Worm (Caenorhabditis elegans) whole organism, L1 larva: ENCODE measurements around the gene ahsa-1.

ENCODE experiments used
- C04F5.9 ChIP-seq: sonication (generic microtip); optimal IDR thresholded peaks from 2 replicates; lab custom pipeline; 2016; ENCODE audit warnings: missing genetic modification characterization, missing compliant biosample characterization
- F16B12.6 ChIP-seq: fragments of 150-350 bp; optimal IDR thresholded peaks from 2 replicates; lab custom pipeline; 2014; ENCODE audit warnings: missing biosample characterization, missing genetic modification characterization
- aha-1 ChIP-seq: fragments of 150-350 bp; optimal IDR thresholded peaks from 2 replicates; lab custom pipeline; 2014; ENCODE audit warnings: missing biosample characterization, missing genetic modification characterization
- alr-1 ChIP-seq: fragments of 200-800 bp; sonication (Bioruptor generic); optimal IDR thresholded peaks from 2 replicates; lab custom pipeline; 2018; ENCODE audit warnings: borderline replicate concordance, mild to moderate bottlenecking, missing genetic modification characterization, missing compliant biosample characterization
- aly-2 ChIP-seq: fragments of 150-350 bp; optimal IDR thresholded peaks from 2 replicates; lab custom pipeline; 2014; ENCODE audit warnings: missing biosample characterization, missing genetic modification characterization
- ceh-8 ChIP-seq: fragments of 200-800 bp; sonication (Bioruptor generic); optimal IDR thresholded peaks from 2 replicates; lab custom pipeline; 2018; ENCODE audit warnings: mild to moderate bottlenecking, missing genetic modification characterization, moderate library complexity, missing compliant biosample characterization
- ceh-88 ChIP-seq: fragments of 200-800 bp; sonication (Bioruptor generic); IDR thresholded peaks from 2 replicates; pipeline ENCODE4 v1.3.6; 2022; ENCODE audit warnings: missing genetic modification characterization, missing compliant biosample characterization
- ceh-90 ChIP-seq: sonication (generic microtip); optimal IDR thresholded peaks from 2 replicates; lab custom pipeline; 2016; ENCODE audit warnings: missing genetic modification characterization, missing compliant biosample characterization
- ces-1 ChIP-seq: fragments of 150-350 bp; optimal IDR thresholded peaks from 2 replicates; lab custom pipeline; 2014; ENCODE audit warnings: missing biosample characterization, missing genetic modification reagents, missing genetic modification characterization
- dpl-1 ChIP-seq, 3 experiments: fragments of 150-350 bp in 2 of 3; sonication (generic microtip) in 1 of 3; optimal IDR thresholded peaks; 2 replicates each; lab custom pipeline; 2014 to 2017; ENCODE audit warnings: missing biosample characterization in 3 of 3, missing genetic modification characterization in 3 of 3, missing genetic modification reagents in 3 of 3
- efl-1 ChIP-seq, 4 experiments: fragments of 150-350 bp; optimal IDR thresholded peaks in 3 of 4; peaks in 1 of 4; 1 replicate in 1 of 4; 2 replicates in 3 of 4; lab custom pipeline; 2014; ENCODE audit warnings: missing biosample characterization in 2 of 4, missing genetic modification characterization in 2 of 4, missing genetic modification reagents in 2 of 4
- efl-3 ChIP-seq: fragments of 200-800 bp; sonication (Bioruptor generic); optimal IDR thresholded peaks from 2 replicates; lab custom pipeline; 2018; ENCODE audit warnings: mild to moderate bottlenecking, missing genetic modification characterization, missing compliant biosample characterization
- fkh-4 ChIP-seq: sonication (generic microtip); optimal IDR thresholded peaks from 2 replicates; lab custom pipeline; 2016; ENCODE audit warnings: missing compliant biosample characterization, missing genetic modification characterization, borderline replicate concordance
- fkh-8 ChIP-seq: sonication (generic microtip); optimal IDR thresholded peaks from 2 replicates; lab custom pipeline; 2016; ENCODE audit warnings: mild to moderate bottlenecking, missing genetic modification characterization, missing compliant biosample characterization
- grh-1 ChIP-seq: fragments of 200-800 bp; sonication (Bioruptor generic); IDR thresholded peaks from 2 replicates; pipeline ENCODE4 v1.3.6; 2022; ENCODE audit warnings: missing genetic modification reagents, missing genetic modification characterization, missing compliant biosample characterization
- hlh-4 ChIP-seq: sonication (generic microtip); optimal IDR thresholded peaks from 2 replicates; lab custom pipeline; 2016; ENCODE audit warnings: mild to moderate bottlenecking, missing genetic modification characterization, missing compliant biosample characterization
- hpl-2 ChIP-seq: fragments of 150-350 bp; optimal IDR thresholded peaks from 2 replicates; lab custom pipeline; 2014; ENCODE audit warnings: missing biosample characterization, missing genetic modification reagents, missing genetic modification characterization
- lsy-2 ChIP-seq, 2 experiments: fragments of 150-350 bp; optimal IDR thresholded peaks; 2 replicates each; lab custom pipeline; 2014; ENCODE audit warnings: missing biosample characterization in 2 of 2, missing genetic modification characterization in 2 of 2
- mdl-1 ChIP-seq, 2 experiments: fragments of 150-350 bp; optimal IDR thresholded peaks; 2 replicates each; lab custom pipeline; 2014 to 2017; ENCODE audit warnings: missing biosample characterization in 2 of 2, missing genetic modification characterization in 2 of 2, inconsistent platforms in 1 of 2
- mef-2 ChIP-seq: fragments of 150-350 bp; optimal IDR thresholded peaks from 2 replicates; lab custom pipeline; 2014; ENCODE audit warnings: missing biosample characterization, missing genetic modification characterization
- nhr-12 ChIP-seq: sonication (generic microtip); optimal IDR thresholded peaks from 2 replicates; lab custom pipeline; 2017; ENCODE audit warnings: missing biosample characterization, missing genetic modification characterization
- nhr-237 ChIP-seq: fragments of 150-350 bp; optimal IDR thresholded peaks from 2 replicates; lab custom pipeline; 2014; ENCODE audit warnings: missing biosample characterization, missing genetic modification characterization
- nhr-84 ChIP-seq: sonication (generic microtip); optimal IDR thresholded peaks from 2 replicates; lab custom pipeline; 2017; ENCODE audit warnings: missing biosample characterization, missing genetic modification characterization
- nhr-85 ChIP-seq: sonication (generic microtip); peaks from one replicate; lab custom pipeline; 2016; ENCODE audit warnings: missing genetic modification characterization, inconsistent platforms, missing compliant biosample characterization
- nhr-90 ChIP-seq: sonication (generic microtip); optimal IDR thresholded peaks from 2 replicates; lab custom pipeline; 2016; ENCODE audit warnings: mild to moderate bottlenecking, missing genetic modification characterization, missing compliant biosample characterization; ENCODE audit not compliant: poor library complexity
- pag-3 ChIP-seq: sonication (generic microtip); optimal IDR thresholded peaks from 2 replicates; lab custom pipeline; 2017; ENCODE audit warnings: missing genetic modification characterization, mild to moderate bottlenecking, missing compliant biosample characterization, antibody characterized with exemption, borderline replicate concordance; ENCODE audit not compliant: insufficient read depth
- pqm-1 ChIP-seq: sonication (generic microtip); optimal IDR thresholded peaks from 3 replicates; lab custom pipeline; 2017; ENCODE audit warnings: missing biosample characterization, missing genetic modification characterization
- skn-1 ChIP-seq: fragments of 150-350 bp; optimal IDR thresholded peaks from 2 replicates; lab custom pipeline; 2014; ENCODE audit warnings: missing biosample characterization, missing genetic modification characterization
- snpc-4 ChIP-seq: fragments of 150-350 bp; optimal IDR thresholded peaks from 2 replicates; lab custom pipeline; 2014; ENCODE audit warnings: missing biosample characterization, missing genetic modification characterization
- sox-4 ChIP-seq: sonication (generic microtip); optimal IDR thresholded peaks from 2 replicates; lab custom pipeline; 2016; ENCODE audit warnings: missing genetic modification characterization, missing compliant biosample characterization
- unc-62 ChIP-seq: fragments of 150-350 bp; optimal IDR thresholded peaks from 2 replicates; lab custom pipeline; 2014; ENCODE audit warnings: missing biosample characterization, missing genetic modification reagents, missing genetic modification characterization
- unc-86 ChIP-seq: sonication (generic microtip); optimal IDR thresholded peaks from 2 replicates; lab custom pipeline; 2016; ENCODE audit warnings: missing genetic modification characterization, missing compliant biosample characterization
- vab-15 ChIP-seq: sonication (generic microtip); optimal IDR thresholded peaks from 2 replicates; lab custom pipeline; 2017; ENCODE audit warnings: missing genotype, mild to moderate bottlenecking, missing genetic modification characterization, missing compliant biosample characterization
- zag-1 ChIP-seq: fragments of 150-350 bp; optimal IDR thresholded peaks from 2 replicates; lab custom pipeline; 2014; ENCODE audit warnings: missing biosample characterization, missing genetic modification characterization
- zip-4 ChIP-seq: fragments of 200-800 bp; sonication (Bioruptor generic); optimal IDR thresholded peaks from 2 replicates; lab custom pipeline; 2018; ENCODE audit warnings: mild to moderate bottlenecking, missing genetic modification characterization, moderate library complexity, missing compliant biosample characterization
- ztf-11 ChIP-seq, 2 experiments: sonication (generic microtip); optimal IDR thresholded peaks; 2 replicates each; lab custom pipeline; 2016 to 2017; ENCODE audit warnings: missing genetic modification characterization in 2 of 2, missing biosample characterization in 1 of 2, missing compliant biosample characterization in 1 of 2
- ztf-4 ChIP-seq: fragments of 150-350 bp; optimal IDR thresholded peaks from 2 replicates; lab custom pipeline; 2014; ENCODE audit warnings: missing biosample characterization, missing genetic modification characterization

ahsa-1 gene

ce11 chrV:15058965-15059364 lies 26.2 kb downstream of the ahsa-1 start (continued):
- TF ChIP-seq efl-3 (GFP tag; lab: Kevin White, UChicago), result no peak
- no peak for TF ChIP-seq aly-2 (tag; lab: Kevin White, UChicago)
- no peak for TF ChIP-seq hpl-2 (GFP tag; lab: Kevin White, UChicago)

DNA sequence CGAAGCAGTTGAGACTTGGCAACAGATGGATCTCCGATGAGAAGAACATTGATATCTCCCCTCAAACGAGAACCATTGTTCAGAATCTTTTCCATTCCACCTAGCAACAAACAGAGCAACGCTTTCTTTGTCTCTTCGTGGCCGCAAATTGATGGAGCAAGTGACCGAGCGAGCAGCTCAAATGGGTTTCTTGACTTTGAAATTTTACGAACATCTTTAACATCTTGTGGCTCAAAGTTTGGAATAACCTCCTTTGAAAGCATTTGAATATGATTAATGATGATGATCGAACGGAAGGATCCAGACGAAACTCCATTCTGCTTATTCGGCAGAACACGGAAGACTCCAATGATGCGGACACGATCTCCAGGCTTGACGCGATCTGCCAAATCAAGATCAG lies 26.8 kb downstream of the ahsa-1 start:
- TF ChIP-seq ceh-8 (GFP tag; lab: Kevin White, UChicago), result no peak
- peak; percentile 34 for TF ChIP-seq nhr-85
- TF ChIP-seq mdl-1 (tag; optimal IDR thresholded peaks at IDR 0.05; lab: Kevin White, UChicago), result no peak

DNA sequence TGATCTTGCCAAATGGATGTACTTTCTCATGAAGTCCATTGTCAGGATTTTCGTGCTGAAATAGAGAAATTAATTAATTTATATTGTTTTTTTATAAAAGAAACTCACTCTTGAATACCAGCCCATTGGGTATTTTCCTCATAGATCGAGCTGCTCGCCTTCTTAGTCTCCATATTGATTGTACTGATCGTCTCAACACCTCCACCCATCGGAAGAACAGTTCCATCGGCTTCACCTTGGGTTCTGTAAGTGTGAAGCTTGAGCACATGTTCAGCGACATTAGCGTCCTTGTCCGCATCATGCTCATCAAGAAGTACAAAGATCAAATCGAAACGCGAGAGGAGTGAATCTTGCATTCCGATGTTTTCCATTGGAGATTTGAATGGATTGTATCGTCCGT lies 27.5 kb downstream of the ahsa-1 start:
- TF ChIP-seq unc-86 (tag; lab: Kevin White, UChicago) (no peak), skn-1 (tag; lab: Kevin White, UChicago) (no peak), fkh-8 (tag; lab: Kevin White, UChicago) (no peak), ztf-11 (tag; optimal IDR thresholded peaks at IDR 0.05; lab: Kevin White, UChicago) (no peak), nhr-12 (no peak), nhr-84 (no peak), unc-62 (GFP tag; lab: Kevin White, UChicago) (no peak), lsy-2 (tag; optimal IDR thresholded peaks at IDR 0.05; lab: Kevin White, UChicago) (no peak), nhr-90 (tag; lab: Kevin White, UChicago) (no peak), pqm-1 (no peak)

DNA sequence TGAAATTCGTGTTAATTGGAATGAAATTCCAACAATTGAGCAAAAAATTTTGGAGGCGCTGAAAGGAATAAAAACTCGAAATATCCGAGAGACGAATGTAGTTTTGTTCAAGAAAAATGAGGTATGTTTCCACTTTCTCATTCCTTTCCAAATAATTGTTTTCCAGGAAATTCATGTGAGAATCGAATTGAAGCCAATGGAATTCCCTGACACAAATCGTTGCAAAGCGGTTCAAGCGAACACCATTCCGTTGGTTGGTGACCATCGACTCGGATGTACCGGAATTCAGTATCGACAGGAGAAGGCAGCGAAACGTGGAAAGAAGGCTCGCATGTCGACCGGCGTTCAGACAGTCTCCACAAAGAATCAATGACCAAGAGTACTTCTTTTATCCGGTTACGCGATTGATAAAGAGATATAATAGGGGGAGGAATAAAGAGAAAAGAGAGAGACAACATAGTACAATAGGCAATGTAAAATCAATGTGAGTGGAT lies 28.8 kb downstream of the ahsa-1 start:
- no peak for TF ChIP-seq fkh-4 (tag; lab: Kevin White, UChicago)
- no peak for TF ChIP-seq ces-1
- no peak for TF ChIP-seq nhr-237
- no peak for TF ChIP-seq mef-2
- TF ChIP-seq pag-3, result no peak
- no peak for TF ChIP-seq nhr-84
- TF ChIP-seq grh-1 (GFP tag; lab: Robert Waterston, UW), result no peak
- TF ChIP-seq sox-4, result no peak
- TF ChIP-seq, all 84 proteins: peak for 0

ce11 chrV:15055873-15056272 lies 29.3 kb downstream of the ahsa-1 start, which contains the start of gene C25D7.16:
Gene C25D7.16 (plus strand): TSS chrV:15056173.
- TF ChIP-seq ztf-4 (tag; lab: Kevin White, UChicago) (no peak), efl-1 (optimal IDR thresholded peaks at IDR 0.05; lab: Kevin White, UChicago) (no peak), efl-1 (GFP tag; optimal IDR thresholded peaks at IDR 0.05 in 1 of 2; lab: Kevin White, UChicago) (peak in 1 of 2 experiments; percentile 49)

DNA sequence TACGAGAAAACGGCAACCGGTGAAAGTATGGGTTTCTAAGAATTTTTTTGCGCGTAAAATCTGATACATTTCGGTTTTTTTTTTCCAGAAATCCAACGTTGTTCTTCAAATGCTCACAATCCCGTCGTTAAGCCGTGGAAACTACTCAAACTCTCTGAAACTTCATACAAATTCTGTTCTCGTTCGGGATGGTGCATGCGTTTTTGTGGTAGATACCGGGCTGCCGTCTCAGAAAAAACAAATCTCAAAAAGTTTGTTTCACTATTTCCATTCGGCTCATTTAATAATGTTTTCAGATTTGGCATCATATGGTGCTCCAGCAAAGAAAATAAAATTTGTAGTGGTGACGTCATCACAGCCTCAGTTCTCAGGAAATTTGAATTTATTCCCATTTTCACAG lies 30.5 kb downstream of the ahsa-1 start:
- TF ChIP-seq F16B12.6, result no peak
- no peak for TF ChIP-seq hlh-4 (tag; lab: Kevin White, UChicago)
- TF ChIP-seq ceh-90 (tag; lab: Kevin White, UChicago), result no peak
- TF ChIP-seq snpc-4 (tag; lab: Kevin White, UChicago), result no peak

ce11 chrV:15052368-15052767 lies 32.8 kb downstream of the ahsa-1 start, which contains the start of the genes fbxa-82 and C25D7.5:
Gene fbxa-82 (minus strand): TSS chrV:15052530.
Gene C25D7.5 (plus strand): TSS chrV:15052650.
- no peak for TF ChIP-seq alr-1 (tag; lab: Kevin White, UChicago)
- TF ChIP-seq efl-3 (GFP tag; lab: Kevin White, UChicago), result no peak
- TF ChIP-seq sox-4, result no peak
- no peak for TF ChIP-seq snpc-4 (tag; lab: Kevin White, UChicago)
- TF ChIP-seq vab-15 (tag; lab: Kevin White, UChicago), result no peak
- TF ChIP-seq aha-1 (tag; lab: Kevin White, UChicago), result no peak
- no peak for TF ChIP-seq nhr-237
- TF ChIP-seq dpl-1 (GFP tag; optimal IDR thresholded peaks at IDR 0.05; lab: Kevin White, UChicago), result no peak
- no peak for TF ChIP-seq C04F5.9 (tag; lab: Kevin White, UChicago)
- no peak for TF ChIP-seq zag-1 (tag; lab: Kevin White, UChicago)
- no peak for TF ChIP-seq ceh-88
- TF ChIP-seq zip-4 (GFP tag; lab: Kevin White, UChicago), result no peak
